Worm (Caenorhabditis elegans): ENCODE results near the gene C23G10.10.

The C23G10.10 gene

ce11 chrIII:6202440-6202839 lies 11.4 kb downstream of the C23G10.10 start:
- 0 out of 2 replicates have a peak, but pooled peaks have one; percentile 41 for TF ChIP-seq ztf-25 (GFP tag; IDR thresholded peaks at IDR 0.05)
- no peak for TF ChIP-seq C06A6.2 (GFP tag; conservative IDR thresholded peaks at IDR 0.05)
- TF ChIP-seq atf-7 (tag; optimal IDR thresholded peaks at IDR 0.05) = no peak
- TF ChIP-seq lin-26 (GFP tag; IDR thresholded peaks at IDR 0.05) = peak; percentile 68
- TF ChIP-seq attf-3 (GFP tag; conservative IDR thresholded peaks at IDR 0.05) = 0 out of 2 replicates have a peak, but pooled peaks have one; percentile 7
- peak; percentile 81 for TF ChIP-seq hsf-1 (GFP tag; IDR thresholded peaks at IDR 0.05)
- TF ChIP-seq zfh-2 (GFP tag; conservative IDR thresholded peaks at IDR 0.05) = no peak
- peak; percentile 68; the same call in 1 of the 2 replicates for TF ChIP-seq attf-6 (GFP tag; IDR thresholded peaks at IDR 0.05)
- peak; percentile 49 for TF ChIP-seq lsl-1 (GFP tag; optimal IDR thresholded peaks at IDR 0.05)
- TF ChIP-seq snpc-3.4 (tag; optimal IDR thresholded peaks at IDR 0.05) = peak; percentile 19
- TF ChIP-seq B0336.3 (GFP tag; IDR thresholded peaks at IDR 0.05) = peak; percentile 73
- TF ChIP-seq Y95B8A.8 (GFP tag; IDR thresholded peaks at IDR 0.05) = peak; percentile 57; the same call in 1 of the 2 replicates
- TF ChIP-seq snpc-1.1 (tag; optimal IDR thresholded peaks at IDR 0.05; ENCODE audit: insufficient read depth) = peak; percentile 56
- TF ChIP-seq ceh-58 (GFP tag; IDR thresholded peaks at IDR 0.05) = 0 out of 2 replicates have a peak, but pooled peaks have one; percentile 29
- no peak for TF ChIP-seq lir-1 (GFP tag; conservative IDR thresholded peaks at IDR 0.05)
- no peak for TF ChIP-seq madf-8 (GFP tag; conservative IDR thresholded peaks at IDR 0.05)
- TF ChIP-seq F49E8.2 (tag; optimal IDR thresholded peaks at IDR 0.05; ENCODE audit: insufficient read depth) = peak; percentile 85
- TF ChIP-seq F39B2.1 (GFP tag; IDR thresholded peaks at IDR 0.05) = no peak
- TF ChIP-seq snpc-4 (GFP tag; optimal IDR thresholded peaks at IDR 0.05) = no peak
- TF ChIP-seq snpc-4 (tag; optimal IDR thresholded peaks at IDR 0.05) = peak in 2 of 4 experiments; percentile 4 to 32
- TF ChIP-seq athp-1 (tag; optimal IDR thresholded peaks at IDR 0.05) = peak; percentile 40
- no peak for TF ChIP-seq madf-10 (tag; optimal IDR thresholded peaks at IDR 0.05)
- peak; percentile 12 for TF ChIP-seq ztf-18 (tag; optimal IDR thresholded peaks at IDR 0.05)
- peak; percentile 25; the same call in 1 of the 2 replicates for TF ChIP-seq D2030.7 (GFP tag; IDR thresholded peaks at IDR 0.05)
- no peak for TF ChIP-seq nhr-27 (tag; optimal IDR thresholded peaks at IDR 0.05)
- peak; percentile 50 for TF ChIP-seq madf-6 (GFP tag; IDR thresholded peaks at IDR 0.05)
- TF ChIP-seq Y67H2A.10 (GFP tag; conservative IDR thresholded peaks at IDR 0.05) = no peak
- no peak for TF ChIP-seq pbrm-1 (GFP tag; IDR thresholded peaks at IDR 0.05)
- TF ChIP-seq egl-44 (GFP tag; IDR thresholded peaks at IDR 0.05) = no peak
- 0 out of 2 replicates have a peak, but pooled peaks have one; percentile 14 for TF ChIP-seq ceh-91 (GFP tag; IDR thresholded peaks at IDR 0.05)
- no peak for TF ChIP-seq repo-1 (tag; optimal IDR thresholded peaks at IDR 0.05)
- TF ChIP-seq cebp-1 (GFP tag; IDR thresholded peaks at IDR 0.05) = no peak
- peak; percentile 8 for TF ChIP-seq cebp-1 (tag; optimal IDR thresholded peaks at IDR 0.05)
- no peak for TF ChIP-seq pha-4 (tag; optimal IDR thresholded peaks at IDR 0.05)
- TF ChIP-seq C17E4.6 (GFP tag; IDR thresholded peaks at IDR 0.05) = peak; percentile 60
- no peak for TF ChIP-seq F10E7.11 (tag; optimal IDR thresholded peaks at IDR 0.05)
- peak; percentile 6 for TF ChIP-seq tbp1 (GFP tag; optimal IDR thresholded peaks at IDR 0.05)
- TF ChIP-seq egrh-3 (GFP tag; IDR thresholded peaks at IDR 0.05) = no peak
- no peak for TF ChIP-seq nfya-1 (tag; optimal IDR thresholded peaks at IDR 0.05; ENCODE audit: borderline replicate concordance, insufficient read depth)
- no peak for TF ChIP-seq rcor-1 (GFP tag; IDR thresholded peaks at IDR 0.05)
- TF ChIP-seq ama-1 (optimal IDR thresholded peaks at IDR 0.05) = no peak
- TF ChIP-seq ama-1 (GFP tag; optimal IDR thresholded peaks at IDR 0.05) = peak; percentile 53 to 65
- no peak for TF ChIP-seq sea-2 (GFP tag; IDR thresholded peaks at IDR 0.05)
- peak; percentile 48 for TF ChIP-seq unc-130 (GFP tag; optimal IDR thresholded peaks at IDR 0.05)
- peak; percentile 55 for TF ChIP-seq ekl-4 (GFP tag; IDR thresholded peaks at IDR 0.05)
- no peak for TF ChIP-seq gei-17 (GFP tag; optimal IDR thresholded peaks at IDR 0.05)
- peak; percentile 72 for TF ChIP-seq him-1 (tag; optimal IDR thresholded peaks at IDR 0.05)
- peak; percentile 34 for TF ChIP-seq hmg-1.2 (GFP tag; IDR thresholded peaks at IDR 0.05)
- peak; percentile 85 for TF ChIP-seq Y79H2A.3 (GFP tag; conservative IDR thresholded peaks at IDR 0.05)
